Worm (Caenorhabditis elegans) whole organism, L2 larva: ENCODE measurements around the gene F26A1.8.

Experiments
- ZK546.5 ChIP-seq: sonication (generic microtip); optimal IDR thresholded peaks from 2 replicates; lab custom pipeline; 2017; ENCODE audit warnings: missing biosample characterization, missing genetic modification characterization
- ama-1 ChIP-seq: fragments of 150-350 bp; optimal IDR thresholded peaks from 2 replicates; lab custom pipeline; 2018; ENCODE audit warnings: inconsistent platforms
- mab-5 ChIP-seq: fragments of 150-350 bp; optimal IDR thresholded peaks from 2 replicates; lab custom pipeline; 2014; ENCODE audit warnings: missing biosample characterization, missing genetic modification characterization
- mdl-1 ChIP-seq, 2 experiments: fragments of 150-350 bp in 1 of 2; sonication (generic microtip) in 1 of 2; optimal IDR thresholded peaks; 2 replicates each; lab custom pipeline; 2017; ENCODE audit warnings: missing biosample characterization in 2 of 2, missing genetic modification characterization in 2 of 2
- sma-9 ChIP-seq, 2 experiments: fragments of 150-350 bp in 1 of 2; sonication (generic microtip) in 1 of 2; optimal IDR thresholded peaks; 2 replicates each; lab custom pipeline; 2014 to 2016; ENCODE audit warnings: missing genetic modification characterization in 2 of 2, mild to moderate bottlenecking in 1 of 2, missing biosample characterization in 1 of 2, missing compliant biosample characterization in 1 of 2, missing genetic modification reagents in 1 of 2, moderate library complexity in 1 of 2
- ztf-11 ChIP-seq: sonication (generic microtip); optimal IDR thresholded peaks from 2 replicates; lab custom pipeline; 2017; ENCODE audit warnings: missing biosample characterization, missing genetic modification characterization

DNA sequence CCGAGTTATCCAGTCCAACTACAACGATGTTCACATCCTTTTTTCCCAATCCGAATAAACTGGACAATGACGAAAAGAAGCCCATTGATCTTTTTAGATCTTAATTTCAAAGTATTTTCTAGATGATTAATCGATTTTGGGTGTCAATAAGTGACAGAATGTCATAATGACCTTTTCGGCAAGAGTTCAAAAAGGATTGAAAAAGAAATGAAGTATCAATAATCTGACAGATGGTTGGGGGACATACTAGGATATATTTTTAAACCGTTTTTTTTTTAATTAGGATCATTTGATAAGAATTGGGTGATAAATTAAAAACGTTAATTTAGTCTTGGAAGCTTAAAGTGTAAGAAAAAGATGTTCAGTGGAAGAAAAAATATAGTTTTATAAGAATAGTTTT is 7.3 kb downstream of the F26A1.8 start, which contains the start of gene arl-6:
- TF ChIP-seq ama-1 (lab: Kevin White, UChicago) (no peak), sma-9 (GFP tag; optimal IDR thresholded peaks at IDR 0.05; lab: Kevin White, UChicago) (no peak), sma-9 (tag; optimal IDR thresholded peaks at IDR 0.05; lab: Kevin White, UChicago) (no peak), ztf-11 (no peak), mab-5 (tag; lab: Kevin White, UChicago) (no peak), mdl-1 (tag; optimal IDR thresholded peaks at IDR 0.05; lab: Kevin White, UChicago) (no peak), ZK546.5 (tag; lab: Kevin White, UChicago) (no peak)
